Worm (Caenorhabditis elegans) whole organism, L2 larva: ENCODE data around the gene Y37E11AL.3.

ENCODE experiments used
- C34F6.9 ChIP-seq: fragments of 150-350 bp; optimal IDR thresholded peaks from 2 replicates; lab custom pipeline; 2014; ENCODE audit warnings: missing biosample characterization, missing genetic modification characterization
- R02D3.7 ChIP-seq: fragments of 150-350 bp; optimal IDR thresholded peaks from 2 replicates; lab custom pipeline; 2014; ENCODE audit warnings: missing biosample characterization, missing genetic modification characterization
- Y55F3AM.14 ChIP-seq: fragments of 200-800 bp; sonication (Bioruptor generic); optimal IDR thresholded peaks from 2 replicates; lab custom pipeline; 2018; ENCODE audit warnings: mild to moderate bottlenecking, missing genetic modification characterization, missing compliant biosample characterization
- ZK546.5 ChIP-seq: sonication (generic microtip); optimal IDR thresholded peaks from 2 replicates; lab custom pipeline; 2017; ENCODE audit warnings: missing biosample characterization, missing genetic modification characterization
- alr-1 ChIP-seq: fragments of 150-350 bp; optimal IDR thresholded peaks from 2 replicates; lab custom pipeline; 2014; ENCODE audit warnings: missing biosample characterization, missing genetic modification characterization
- blmp-1 ChIP-seq: sonication (generic microtip); optimal IDR thresholded peaks from 2 replicates; lab custom pipeline; 2017; ENCODE audit warnings: missing genetic modification characterization, mild to moderate bottlenecking, missing compliant biosample characterization, antibody characterized with exemption, moderate library complexity; ENCODE audit not compliant: insufficient read depth
- ceh-16 ChIP-seq: fragments of 150-350 bp; optimal IDR thresholded peaks from 2 replicates; lab custom pipeline; 2014; ENCODE audit warnings: missing biosample characterization, missing genetic modification characterization
- crh-2 ChIP-seq: sonication (generic microtip); optimal IDR thresholded peaks from 2 replicates; lab custom pipeline; 2017; ENCODE audit warnings: missing biosample characterization, missing genetic modification characterization
- egl-27 ChIP-seq: sonication (generic microtip); optimal IDR thresholded peaks from 3 replicates; lab custom pipeline; 2017; ENCODE audit warnings: missing biosample characterization, missing genetic modification reagents, missing genetic modification characterization
- elt-3 ChIP-seq: sonication (generic microtip); optimal IDR thresholded peaks from 2 replicates; lab custom pipeline; 2017; ENCODE audit warnings: missing biosample characterization, missing genetic modification characterization
- gmeb-1 ChIP-seq: fragments of 150-350 bp; optimal IDR thresholded peaks from 2 replicates; lab custom pipeline; 2014; ENCODE audit warnings: missing biosample characterization, missing genetic modification characterization
- lin-39 ChIP-seq: fragments of 150-350 bp; optimal IDR thresholded peaks from 2 replicates; lab custom pipeline; 2014; ENCODE audit warnings: missing biosample characterization, missing genetic modification reagents, missing genetic modification characterization
- lsy-2 ChIP-seq, 2 experiments: fragments of 150-350 bp in 1 of 2; sonication (generic microtip) in 1 of 2; optimal IDR thresholded peaks; 2 replicates each; lab custom pipeline; 2014 to 2017; ENCODE audit warnings: missing biosample characterization in 2 of 2, missing genetic modification characterization in 2 of 2
- mdl-1 ChIP-seq, 2 experiments: fragments of 150-350 bp in 1 of 2; sonication (generic microtip) in 1 of 2; optimal IDR thresholded peaks; 2 replicates each; lab custom pipeline; 2017; ENCODE audit warnings: missing biosample characterization in 2 of 2, missing genetic modification characterization in 2 of 2
- nhr-10 ChIP-seq: sonication (generic microtip); optimal IDR thresholded peaks from 2 replicates; lab custom pipeline; 2017; ENCODE audit warnings: missing biosample characterization, missing genetic modification characterization
- nhr-12 ChIP-seq: fragments of 150-350 bp; optimal IDR thresholded peaks from 2 replicates; lab custom pipeline; 2014; ENCODE audit warnings: missing biosample characterization, missing genetic modification characterization
- nhr-129 ChIP-seq: fragments of 150-350 bp; optimal IDR thresholded peaks from 2 replicates; lab custom pipeline; 2014; ENCODE audit warnings: missing biosample characterization, missing genetic modification characterization
- nhr-21 ChIP-seq: fragments of 150-350 bp; optimal IDR thresholded peaks from 2 replicates; lab custom pipeline; 2014; ENCODE audit warnings: missing biosample characterization, missing genetic modification characterization
- nhr-23 ChIP-seq: fragments of 150-350 bp; optimal IDR thresholded peaks from 2 replicates; lab custom pipeline; 2014; ENCODE audit warnings: missing biosample characterization, missing genetic modification reagents, missing genetic modification characterization
- nhr-237 ChIP-seq: fragments of 150-350 bp; optimal IDR thresholded peaks from 2 replicates; lab custom pipeline; 2014; ENCODE audit warnings: missing biosample characterization, missing genetic modification characterization
- nhr-25 ChIP-seq: fragments of 150-350 bp; sonication (generic microtip); optimal IDR thresholded peaks from 3 replicates; lab custom pipeline; 2014; ENCODE audit warnings: missing biosample characterization, missing genetic modification characterization
- nhr-6 ChIP-seq: fragments of 150-350 bp; optimal IDR thresholded peaks from 2 replicates; lab custom pipeline; 2014; ENCODE audit warnings: missing biosample characterization, missing genetic modification characterization
- nhr-77 ChIP-seq: fragments of 150-350 bp; optimal IDR thresholded peaks from 2 replicates; lab custom pipeline; 2014; ENCODE audit warnings: missing biosample characterization, missing genetic modification characterization
- peb-1 ChIP-seq: fragments of 150-350 bp; optimal IDR thresholded peaks from 2 replicates; lab custom pipeline; 2014; ENCODE audit warnings: missing biosample characterization, missing genetic modification characterization
- sem-4 ChIP-seq: fragments of 150-350 bp; optimal IDR thresholded peaks from 2 replicates; lab custom pipeline; 2014; ENCODE audit warnings: missing biosample characterization, missing genetic modification reagents, missing genetic modification characterization
- sma-3 ChIP-seq: sonication (generic microtip); optimal IDR thresholded peaks from 2 replicates; lab custom pipeline; 2016; ENCODE audit warnings: missing genetic modification reagents, missing genetic modification characterization, missing compliant biosample characterization
- sma-9 ChIP-seq, 2 experiments: fragments of 150-350 bp in 1 of 2; sonication (generic microtip) in 1 of 2; optimal IDR thresholded peaks; 2 replicates each; lab custom pipeline; 2014 to 2016; ENCODE audit warnings: missing genetic modification characterization in 2 of 2, mild to moderate bottlenecking in 1 of 2, missing biosample characterization in 1 of 2, missing compliant biosample characterization in 1 of 2, missing genetic modification reagents in 1 of 2, moderate library complexity in 1 of 2
- zag-1 ChIP-seq: fragments of 150-350 bp; optimal IDR thresholded peaks from 2 replicates; lab custom pipeline; 2014; ENCODE audit warnings: missing biosample characterization, missing genetic modification characterization
- ztf-11 ChIP-seq: sonication (generic microtip); optimal IDR thresholded peaks from 2 replicates; lab custom pipeline; 2017; ENCODE audit warnings: missing biosample characterization, missing genetic modification characterization

Gene Y37E11AL.3

ce11 chrIV:3668603-3669002, 26.1 kb upstream of the Y37E11AL.3 start, which contains the start of gene fmil-1:
Gene fmil-1, minus strand, starts transcription at chrIV:3668703.
- no peak for TF ChIP-seq nhr-6 (tag; lab: Kevin White, UChicago)
- no peak for TF ChIP-seq elt-3
- no peak for TF ChIP-seq sma-3 (GFP tag; lab: Kevin White, UChicago)
- TF ChIP-seq lin-39: no peak
- TF ChIP-seq blmp-1 (tag; lab: Kevin White, UChicago): no peak
- TF ChIP-seq ZK546.5: no peak
- TF ChIP-seq lsy-2 (tag; optimal IDR thresholded peaks at IDR 0.05; lab: Kevin White, UChicago): no peak

- no peak for TF ChIP-seq elt-3
These were observed 13.0 kb upstream of the Y37E11AL.3 start for ce11 chrIV:3681763-3682162.

- TF ChIP-seq C34F6.9 (tag; lab: Kevin White, UChicago): no peak
- no peak for TF ChIP-seq crh-2
- TF ChIP-seq nhr-77 (tag; lab: Kevin White, UChicago): no peak
- TF ChIP-seq R02D3.7: no peak
- TF ChIP-seq Y55F3AM.14 (GFP tag; lab: Kevin White, UChicago): no peak
- TF ChIP-seq nhr-23 (tag; lab: Kevin White, UChicago): no peak
- TF ChIP-seq elt-3: no peak
- TF ChIP-seq nhr-237 (tag; lab: Kevin White, UChicago): no peak
These were observed 8.5 kb upstream of the Y37E11AL.3 start for ce11 chrIV:3686260-3686659.

- TF ChIP-seq nhr-129 (tag; lab: Kevin White, UChicago) (no peak), peb-1 (tag; lab: Kevin White, UChicago) (no peak), R02D3.7 (no peak), ceh-16 (tag; lab: Kevin White, UChicago) (no peak), nhr-25 (tag; lab: Kevin White, UChicago) (no peak), sma-9 (GFP tag; optimal IDR thresholded peaks at IDR 0.05; lab: Kevin White, UChicago) (no peak), sma-9 (tag; optimal IDR thresholded peaks at IDR 0.05; lab: Kevin White, UChicago) (no peak), sem-4 (tag; lab: Kevin White, UChicago) (no peak), mdl-1 (tag; optimal IDR thresholded peaks at IDR 0.05; lab: Kevin White, UChicago) (no peak), egl-27 (tag; lab: Kevin White, UChicago) (no peak), crh-2 (no peak), nhr-10 (tag; lab: Kevin White, UChicago) (no peak), gmeb-1 (no peak), elt-3 (no peak), nhr-23 (tag; lab: Kevin White, UChicago) (no peak)
These were observed 8.0 kb upstream of the Y37E11AL.3 start, which contains the start of gene map-1 for ce11 chrIV:3686765-3687164. Gene map-1, minus strand, starts transcription at chrIV:3686865.

- TF ChIP-seq Y55F3AM.14 (GFP tag; lab: Kevin White, UChicago): no peak
- no peak for TF ChIP-seq nhr-237 (tag; lab: Kevin White, UChicago)
- no peak for TF ChIP-seq nhr-77 (tag; lab: Kevin White, UChicago)
- TF ChIP-seq egl-27 (tag; lab: Kevin White, UChicago): no peak
- no peak for TF ChIP-seq nhr-12 (tag; lab: Kevin White, UChicago)
- no peak for TF ChIP-seq C34F6.9 (tag; lab: Kevin White, UChicago)
- TF ChIP-seq ZK546.5: no peak
- TF ChIP-seq zag-1 (tag; lab: Kevin White, UChicago): no peak
- no peak for TF ChIP-seq ceh-16 (tag; lab: Kevin White, UChicago)
- TF ChIP-seq lsy-2 (tag; optimal IDR thresholded peaks at IDR 0.05; lab: Kevin White, UChicago): no peak
- TF ChIP-seq blmp-1 (tag; lab: Kevin White, UChicago): no peak
- TF ChIP-seq, all 48 proteins: peak for 0
These were observed 6.7 kb upstream of the Y37E11AL.3 start for ce11 chrIV:3688050-3688449.

ce11 chrIV:3698201-3698600, 3.5 kb downstream of the Y37E11AL.3 start, which contains the start of gene Y37E11AL.2:
Gene Y37E11AL.2, plus strand, starts transcription at chrIV:3698501.
- TF ChIP-seq blmp-1 (tag; lab: Kevin White, UChicago) (no peak), ztf-11 (no peak), C34F6.9 (tag; lab: Kevin White, UChicago) (no peak), nhr-77 (tag; lab: Kevin White, UChicago) (no peak), ceh-16 (tag; lab: Kevin White, UChicago) (no peak), gmeb-1 (no peak), nhr-21 (tag; lab: Kevin White, UChicago) (no peak), lsy-2 (tag; optimal IDR thresholded peaks at IDR 0.05; lab: Kevin White, UChicago) (no peak), peb-1 (tag; lab: Kevin White, UChicago) (no peak), zag-1 (tag; lab: Kevin White, UChicago) (no peak), alr-1 (tag; lab: Kevin White, UChicago) (no peak), crh-2 (no peak), sma-9 (GFP tag; optimal IDR thresholded peaks at IDR 0.05; lab: Kevin White, UChicago) (no peak), sma-9 (tag; optimal IDR thresholded peaks at IDR 0.05; lab: Kevin White, UChicago) (no peak), nhr-23 (tag; lab: Kevin White, UChicago) (no peak), R02D3.7 (no peak), ZK546.5 (no peak), sem-4 (tag; lab: Kevin White, UChicago) (no peak)
